Fruit fly (Drosophila melanogaster) whole organism, pupa: ENCODE results near the gene Cad74A.

Experiments
- CG10348 ChIP-seq: fragments of 200-800 bp; sonication (Bioruptor generic); IDR thresholded peaks from 2 replicates; pipeline ENCODE4 v1.3.6; 2022; ENCODE audit warnings: missing biosample characterization, missing genetic modification characterization
- CG13204 ChIP-seq: fragments of 200-800 bp; sonication (Bioruptor generic); optimal IDR thresholded peaks from 2 replicates; lab custom pipeline; 2018; ENCODE audit warnings: missing biosample characterization, mild to moderate bottlenecking, missing genetic modification characterization, moderate library complexity
- CG14655 ChIP-seq: fragments of 200-800 bp; sonication (Bioruptor generic); optimal IDR thresholded peaks from 3 replicates; lab custom pipeline; 2017; ENCODE audit warnings: mild to moderate bottlenecking, missing biosample characterization, missing genetic modification reagents, missing genetic modification characterization
- CG15710 ChIP-seq: fragments of 200-800 bp; sonication (Bioruptor generic); optimal IDR thresholded peaks from 2 replicates; lab custom pipeline; 2018; ENCODE audit warnings: missing biosample characterization, mild to moderate bottlenecking, missing genetic modification characterization, moderate library complexity
- CG17806 ChIP-seq: fragments of 200-800 bp; sonication (Bioruptor generic); optimal IDR thresholded peaks from 2 replicates; lab custom pipeline; 2018; ENCODE audit warnings: missing biosample characterization, mild to moderate bottlenecking, missing genetic modification characterization, moderate library complexity
- CG4496 ChIP-seq: fragments of 200-800 bp; sonication (Bioruptor generic); IDR thresholded peaks from 3 replicates; pipeline ENCODE4 v1.3.6; 2022; ENCODE audit warnings: missing biosample characterization, missing genetic modification characterization
- CG8159 ChIP-seq: fragments of 200-800 bp; sonication (Bioruptor generic); optimal IDR thresholded peaks from 3 replicates; lab custom pipeline; 2018; ENCODE audit warnings: missing biosample characterization, mild to moderate bottlenecking, missing genetic modification characterization, moderate library complexity
- CG9948 ChIP-seq: fragments of 200-800 bp; sonication (Bioruptor generic); optimal IDR thresholded peaks from 2 replicates; lab custom pipeline; 2018; ENCODE audit warnings: missing biosample characterization, mild to moderate bottlenecking, missing genetic modification characterization, moderate library complexity
- EcR ChIP-seq: fragments of 200-800 bp; sonication (Bioruptor generic); optimal IDR thresholded peaks from 3 replicates; lab custom pipeline; 2019; ENCODE audit warnings: missing biosample characterization, missing genetic modification characterization, mild to moderate bottlenecking, moderate library complexity, missing genetic modification reagents
- Ets98B ChIP-seq: fragments of 200-800 bp; sonication (Bioruptor generic); IDR thresholded peaks from 2 replicates; pipeline ENCODE4 v1.3.6; 2022; ENCODE audit warnings: missing biosample characterization, missing genetic modification characterization
- gl ChIP-seq: fragments of 200-800 bp; sonication (Bioruptor generic); optimal IDR thresholded peaks from 2 replicates; lab custom pipeline; 2018; ENCODE audit warnings: missing biosample characterization, mild to moderate bottlenecking, missing genetic modification characterization

DNA sequence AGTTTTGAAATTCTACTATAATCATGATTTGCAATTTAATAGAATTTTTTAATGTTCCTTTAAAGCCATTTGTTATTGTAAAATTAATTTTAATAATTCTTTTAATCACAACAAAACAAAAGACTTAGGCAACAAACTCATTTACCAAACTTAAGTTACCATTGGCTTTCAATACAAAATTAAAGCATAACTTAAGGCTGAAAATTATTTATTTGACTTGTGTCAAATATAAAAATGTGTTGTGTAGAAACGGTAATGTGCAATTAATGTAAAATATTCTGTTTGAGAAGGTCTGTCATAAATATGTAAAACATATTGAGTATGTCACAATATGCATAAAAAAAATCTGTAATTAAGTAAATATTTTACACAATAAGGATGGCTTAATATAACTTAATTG, 27.7 kb upstream of the Cad74A start:
- TF ChIP-seq CG14655 (GFP tag; lab: Kevin White, UChicago) (no peak), CG13204 (no peak), CG4496 (GFP tag; lab: Robert Waterston, UW) (no peak), CG8159 (tag; lab: Kevin White, UChicago) (no peak), CG17806 (tag; lab: Kevin White, UChicago) (no peak), gl (no peak), CG10348 (GFP tag; lab: Robert Waterston, UW) (no peak), CG9948 (tag; lab: Kevin White, UChicago) (no peak), Ets98B (GFP tag; lab: Robert Waterston, UW) (no peak), CG15710 (no peak), EcR (no peak)
